Fruit fly (Drosophila melanogaster) whole organism, embryonic: ENCODE data around the gene Usp14.

Source experiments
- CG10543 ChIP-seq: fragments of 200-800 bp; sonication (Bioruptor generic); optimal IDR thresholded peaks from 3 replicates; lab custom pipeline; 2017; ENCODE audit warnings: missing biosample characterization, mild to moderate bottlenecking, missing genetic modification characterization, moderate library complexity
- CG11093 ChIP-seq: fragments of 200-800 bp; sonication (Bioruptor generic); IDR thresholded peaks from 3 replicates; pipeline ENCODE4 v1.3.6; 2022; ENCODE audit warnings: missing biosample characterization, missing genetic modification characterization
- CG11504 ChIP-seq: fragments of 200-800 bp; sonication (Bioruptor generic); optimal IDR thresholded peaks from 3 replicates; lab custom pipeline; 2019; ENCODE audit warnings: missing biosample characterization, mild to moderate bottlenecking, missing genetic modification characterization, moderate library complexity
- CG12769 ChIP-seq: fragments of 200-800 bp; sonication (Bioruptor generic); optimal IDR thresholded peaks from 2 replicates; lab custom pipeline; 2019; ENCODE audit warnings: missing biosample characterization, mild to moderate bottlenecking, missing genetic modification characterization, moderate library complexity
- CG14710 ChIP-seq: fragments of 200-800 bp; sonication (Bioruptor generic); optimal IDR thresholded peaks from 3 replicates; lab custom pipeline; 2019; ENCODE audit warnings: missing biosample characterization, mild to moderate bottlenecking, missing genetic modification characterization, moderate library complexity
- CG15011 ChIP-seq: fragments of 200-800 bp; sonication (Bioruptor generic); optimal IDR thresholded peaks from 3 replicates; lab custom pipeline; 2018; ENCODE audit warnings: missing biosample characterization, mild to moderate bottlenecking, missing genetic modification characterization
- CG15073 ChIP-seq: fragments of 200-800 bp; sonication (Bioruptor generic); optimal IDR thresholded peaks from 2 replicates; lab custom pipeline; 2016; ENCODE audit warnings: missing biosample characterization, missing genetic modification characterization
- CG17912 ChIP-seq: fragments of 200-800 bp; sonication (Bioruptor generic); optimal IDR thresholded peaks from 2 replicates; lab custom pipeline; 2018; ENCODE audit warnings: missing biosample characterization, mild to moderate bottlenecking, missing genetic modification characterization
- CG2199 ChIP-seq: fragments of 200-800 bp; sonication (Bioruptor generic); IDR thresholded peaks from 3 replicates; pipeline ENCODE4 v1.3.6; 2022; ENCODE audit warnings: missing biosample characterization, missing genetic modification characterization
- CG31441 ChIP-seq: fragments of 200-800 bp; sonication (Bioruptor generic); IDR thresholded peaks from 2 replicates; pipeline ENCODE4 v1.3.6; 2022; ENCODE audit warnings: missing biosample characterization, missing genetic modification characterization
- CG32767 ChIP-seq: fragments of 200-800 bp; sonication (Bioruptor generic); IDR thresholded peaks from 2 replicates; pipeline ENCODE4 v1.3.6; 2022; ENCODE audit warnings: missing biosample characterization, missing genetic modification characterization
- CG34224 ChIP-seq: fragments of 200-800 bp; sonication (Bioruptor generic); IDR thresholded peaks from 3 replicates; pipeline ENCODE4 v1.3.6; 2022; ENCODE audit warnings: missing biosample characterization, missing genetic modification characterization; ENCODE audit not compliant: partially characterized antibody
- CG34422 ChIP-seq: fragments of 200-800 bp; sonication (Bioruptor generic); IDR thresholded peaks from 3 replicates; pipeline ENCODE4 v1.3.6; 2022; ENCODE audit warnings: missing biosample characterization, missing genetic modification characterization
- CG4424 ChIP-seq: fragments of 200-800 bp; sonication (Bioruptor generic); optimal IDR thresholded peaks from 3 replicates; lab custom pipeline; 2016; ENCODE audit warnings: missing biosample characterization, missing genetic modification characterization
- CG4854 ChIP-seq: fragments of 200-800 bp; sonication (Bioruptor generic); optimal IDR thresholded peaks from 2 replicates; lab custom pipeline; 2016; ENCODE audit warnings: missing biosample characterization, missing genetic modification characterization, inconsistent platforms
- CG6765 ChIP-seq: fragments of 200-800 bp; sonication (Bioruptor generic); optimal IDR thresholded peaks from 3 replicates; lab custom pipeline; 2017; ENCODE audit warnings: missing biosample characterization, mild to moderate bottlenecking, missing genetic modification characterization
- CG6854 ChIP-seq: fragments of 200-800 bp; sonication (Bioruptor generic); optimal IDR thresholded peaks from 3 replicates; lab custom pipeline; 2017; ENCODE audit warnings: missing biosample characterization, mild to moderate bottlenecking, missing genetic modification characterization
- CG7928 ChIP-seq: fragments of 200-800 bp; sonication (Bioruptor generic); optimal IDR thresholded peaks from 2 replicates; lab custom pipeline; 2017; ENCODE audit warnings: missing biosample characterization, mild to moderate bottlenecking, missing genetic modification characterization
- CG7963 ChIP-seq: fragments of 200-800 bp; sonication (Bioruptor generic); IDR thresholded peaks from 3 replicates; pipeline ENCODE4 v1.3.6; 2022; ENCODE audit warnings: missing biosample characterization, missing genetic modification characterization; ENCODE audit not compliant: partially characterized antibody
- CG8359 ChIP-seq: fragments of 200-800 bp; sonication (Bioruptor generic); optimal IDR thresholded peaks from 2 replicates; lab custom pipeline; 2017; ENCODE audit warnings: missing biosample characterization, mild to moderate bottlenecking, missing genetic modification characterization, borderline replicate concordance
- CG9797 ChIP-seq: fragments of 200-800 bp; sonication (Bioruptor generic); optimal IDR thresholded peaks from 3 replicates; lab custom pipeline; 2018; ENCODE audit warnings: missing biosample characterization, mild to moderate bottlenecking, missing genetic modification characterization
- Chrac-16 ChIP-seq: fragments of 200-800 bp; sonication (Bioruptor generic); optimal IDR thresholded peaks from 3 replicates; lab custom pipeline; 2016; ENCODE audit warnings: missing biosample characterization, missing genetic modification characterization
- D19A ChIP-seq: fragments of 200-800 bp; optimal IDR thresholded peaks from 3 replicates; lab custom pipeline; 2019; ENCODE audit warnings: missing biosample characterization, mild to moderate bottlenecking, missing genetic modification characterization, moderate library complexity
- Doc2 ChIP-seq: fragments of 200-800 bp; sonication (Bioruptor generic); IDR thresholded peaks from 2 replicates; pipeline ENCODE4 v1.3.6; 2022; ENCODE audit warnings: missing biosample characterization, missing genetic modification characterization
- E2f1 ChIP-seq: fragments of 200-800 bp; sonication (Bioruptor generic); IDR thresholded peaks from 2 replicates; pipeline ENCODE4 v1.3.6; 2022; ENCODE audit warnings: missing biosample characterization, missing genetic modification characterization
- Fer3 ChIP-seq: fragments of 200-800 bp; sonication (Bioruptor generic); optimal IDR thresholded peaks from 2 replicates; lab custom pipeline; 2018; ENCODE audit warnings: missing biosample characterization, mild to moderate bottlenecking, missing genetic modification characterization, moderate library complexity
- HLH3B ChIP-seq: fragments of 200-800 bp; sonication (Bioruptor generic); IDR thresholded peaks from 2 replicates; pipeline ENCODE4 v1.3.6; 2022; ENCODE audit warnings: missing biosample characterization, missing genetic modification characterization
- Mes4 ChIP-seq: fragments of 200-800 bp; sonication (Bioruptor generic); optimal IDR thresholded peaks from 2 replicates; lab custom pipeline; 2016; ENCODE audit warnings: missing biosample characterization, missing genetic modification characterization
- Oli ChIP-seq: fragments of 200-800 bp; sonication (Bioruptor generic); optimal IDR thresholded peaks from 2 replicates; lab custom pipeline; 2018; ENCODE audit warnings: missing biosample characterization, mild to moderate bottlenecking, missing genetic modification characterization, moderate library complexity
- TFAM ChIP-seq: fragments of 200-800 bp; sonication (Bioruptor generic); optimal IDR thresholded peaks from 2 replicates; lab custom pipeline; 2017; ENCODE audit warnings: missing biosample characterization, missing genetic modification characterization, inconsistent platforms
- cas ChIP-seq: fragments of 200-800 bp; sonication (Bioruptor generic); IDR thresholded peaks from 2 replicates; pipeline ENCODE4 v1.3.6; 2022; ENCODE audit warnings: missing biosample characterization, missing genetic modification characterization
- cg ChIP-seq: fragments of 200-800 bp; sonication (Bioruptor generic); optimal IDR thresholded peaks from 3 replicates; lab custom pipeline; 2019; ENCODE audit warnings: missing biosample characterization, mild to moderate bottlenecking, missing genetic modification characterization, moderate library complexity
- cwo ChIP-seq: fragments of 200-800 bp; sonication (Bioruptor generic); optimal IDR thresholded peaks from 3 replicates; lab custom pipeline; 2017; ENCODE audit warnings: missing biosample characterization, missing genetic modification characterization, mild to moderate bottlenecking, moderate library complexity, missing genetic modification reagents
- dmrt99B ChIP-seq: fragments of 200-800 bp; sonication (Bioruptor generic); optimal IDR thresholded peaks from 2 replicates; lab custom pipeline; 2018; ENCODE audit warnings: missing biosample characterization, mild to moderate bottlenecking, missing genetic modification characterization, moderate library complexity
- ems ChIP-seq: fragments of 200-800 bp; sonication (Bioruptor generic); optimal IDR thresholded peaks from 3 replicates; lab custom pipeline; 2016; ENCODE audit warnings: missing biosample characterization, missing genetic modification characterization
- grau ChIP-seq: fragments of 200-800 bp; optimal IDR thresholded peaks from 3 replicates; lab custom pipeline; 2019; ENCODE audit warnings: missing biosample characterization, mild to moderate bottlenecking, missing genetic modification characterization, moderate library complexity
- hkb ChIP-seq, 2 experiments: fragments of 200-800 bp in 1 of 2; fragments of >200 bp in 1 of 2; sonication (Bioruptor generic) in 1 of 2; IDR thresholded peaks in 1 of 2; optimal IDR thresholded peaks in 1 of 2; 2 replicates each; pipeline versions ENCODE4 v1.3.6 to Lab custom; 2017 to 2022; ENCODE audit warnings: missing biosample characterization in 1 of 2, missing genetic modification characterization in 1 of 2
- ken ChIP-seq: fragments of 200-800 bp; sonication (Bioruptor generic); IDR thresholded peaks from 3 replicates; pipeline ENCODE4 v1.3.6; 2022; ENCODE audit warnings: missing biosample characterization, missing genetic modification characterization
- lbe ChIP-seq: fragments of 200-800 bp; sonication (Bioruptor generic); optimal IDR thresholded peaks from 2 replicates; lab custom pipeline; 2016; ENCODE audit warnings: missing biosample characterization, mild to moderate bottlenecking, missing genetic modification characterization
- lola ChIP-seq, 3 experiments: fragments of >200 bp in 2 of 3; fragments of 200-800 bp in 1 of 3; sonication (Bioruptor generic) in 1 of 3; optimal IDR thresholded peaks; 2 replicates each; lab custom pipeline; 2017 to 2019; ENCODE audit warnings: missing biosample characterization in 3 of 3, missing genetic modification characterization in 3 of 3, mild to moderate bottlenecking in 1 of 3, moderate library complexity in 1 of 3
- mld ChIP-seq: fragments of 200-800 bp; sonication (Bioruptor generic); IDR thresholded peaks from 3 replicates; pipeline ENCODE4 v1.3.6; 2022; ENCODE audit warnings: missing biosample characterization, missing genetic modification characterization; ENCODE audit not compliant: partially characterized antibody
- p53 ChIP-seq: fragments of 200-800 bp; sonication (Bioruptor generic); optimal IDR thresholded peaks from 2 replicates; lab custom pipeline; 2016; ENCODE audit warnings: missing biosample characterization, missing genetic modification characterization
- pnt ChIP-seq: fragments of 200-800 bp; sonication (Bioruptor generic); optimal IDR thresholded peaks from 3 replicates; lab custom pipeline; 2016; ENCODE audit warnings: missing biosample characterization, missing genetic modification characterization
- ranshi ChIP-seq: fragments of 200-800 bp; sonication (Bioruptor generic); IDR thresholded peaks from 2 replicates; pipeline ENCODE4 v1.3.6; 2022; ENCODE audit warnings: missing biosample characterization, missing genetic modification characterization
- sd ChIP-seq: fragments of 200-800 bp; sonication (Bioruptor generic); optimal IDR thresholded peaks from 3 replicates; lab custom pipeline; 2018; ENCODE audit warnings: missing biosample characterization, mild to moderate bottlenecking, missing genetic modification characterization, moderate library complexity
- slbo ChIP-seq: fragments of 200-800 bp; sonication (Bioruptor generic); IDR thresholded peaks from 2 replicates; pipeline ENCODE4 v1.3.6; 2022; ENCODE audit warnings: missing biosample characterization, missing genetic modification characterization
- sqz ChIP-seq: fragments of 200-800 bp; sonication (Bioruptor generic); optimal IDR thresholded peaks from 3 replicates; lab custom pipeline; 2018; ENCODE audit warnings: missing biosample characterization, mild to moderate bottlenecking, missing genetic modification characterization
- tio ChIP-seq: fragments of 200-800 bp; sonication (Bioruptor generic); optimal IDR thresholded peaks from 2 replicates; lab custom pipeline; 2017; ENCODE audit warnings: missing biosample characterization, missing genetic modification characterization, inconsistent platforms
- tll ChIP-seq, 2 experiments: fragments of 200-800 bp in 1 of 2; fragments of >200 bp in 1 of 2; sonication (Bioruptor generic) in 1 of 2; optimal IDR thresholded peaks; 2 replicates each; lab custom pipeline; 2017 to 2019; ENCODE audit warnings: missing biosample characterization in 2 of 2, missing genetic modification characterization in 2 of 2, mild to moderate bottlenecking in 1 of 2, moderate library complexity in 1 of 2
- zfh1 ChIP-seq: fragments of 200-800 bp; sonication (Bioruptor generic); IDR thresholded peaks from 3 replicates; pipeline ENCODE4 v1.3.6; 2022; ENCODE audit warnings: missing biosample characterization, missing genetic modification characterization

Gene Usp14

dm6 chr2L:10356508-10356907 lies 42.3 kb upstream of the Usp14 start, which contains the start of the genes CtsL4 and ClpP (continued):
- peak; percentile 76 for TF ChIP-seq slbo (GFP tag; lab: Robert Waterston, UW)
- TF ChIP-seq CG34224 (GFP tag; lab: Robert Waterston, UW): no peak
- TF ChIP-seq CG15073 (GFP tag; lab: Kevin White, UChicago): no peak
- TF ChIP-seq lbe (GFP tag; lab: Kevin White, UChicago): no peak
- TF ChIP-seq CG4424 (GFP tag; lab: Kevin White, UChicago): peak; percentile 35
- TF ChIP-seq ranshi (GFP tag; lab: Robert Waterston, UW): no peak
- no peak for TF ChIP-seq CG10543 (GFP tag; lab: Kevin White, UChicago)
- TF ChIP-seq CG9797: peak; percentile 1
- TF ChIP-seq D19A (tag; lab: Kevin White, UChicago): peak; percentile 74
- peak; percentile 45 for TF ChIP-seq Oli (tag; lab: Kevin White, UChicago)
- TF ChIP-seq ems: no peak
- TF ChIP-seq TFAM (GFP tag; lab: Kevin White, UChicago): no peak
- no peak for TF ChIP-seq ken (GFP tag; lab: Robert Waterston, UW)
- peak; percentile 23 for TF ChIP-seq CG17912 (GFP tag; lab: Kevin White, UChicago)
- no peak for TF ChIP-seq CG7963 (GFP tag; lab: Robert Waterston, UW)
- TF ChIP-seq CG14710: peak; percentile 67
- no peak for TF ChIP-seq tll (GFP tag; optimal IDR thresholded peaks at IDR 0.05; lab: Kevin White, UChicago)
- peak; percentile 65; the same call in 1 of the 3 replicates for TF ChIP-seq CG34422
- TF ChIP-seq lola (GFP tag; optimal IDR thresholded peaks at IDR 0.05; lab: Kevin White, UChicago): peak in 1 of 3 experiments; percentile 43
- peak; percentile 66; the same call in 1 of the 2 replicates for TF ChIP-seq CG32767 (GFP tag; lab: Robert Waterston, UW)
- no peak for TF ChIP-seq E2f1 (GFP tag; lab: Robert Waterston, UW)
- no peak for TF ChIP-seq Mes4 (GFP tag; lab: Kevin White, UChicago)
- no peak for TF ChIP-seq pnt
- peak; percentile 25; the same call in 1 of the 3 replicates for TF ChIP-seq zfh1 (GFP tag; lab: Robert Waterston, UW)
- no peak for TF ChIP-seq CG31441 (GFP tag; lab: Robert Waterston, UW)
- no peak for TF ChIP-seq tio (GFP tag; lab: Kevin White, UChicago)
- TF ChIP-seq CG8359 (GFP tag; lab: Kevin White, UChicago): no peak
- TF ChIP-seq cg (GFP tag; lab: Kevin White, UChicago): no peak
- TF ChIP-seq grau (tag; lab: Kevin White, UChicago): peak; percentile 60
- TF ChIP-seq HLH3B (GFP tag; lab: Robert Waterston, UW): no peak
- TF ChIP-seq CG6854: no peak
- no peak for TF ChIP-seq CG12769
- TF ChIP-seq CG2199: peak; percentile 55; the same call in 1 of the 3 replicates
- TF ChIP-seq Fer3 (tag; lab: Kevin White, UChicago): peak; percentile 26
- TF ChIP-seq dmrt99B (tag; lab: Kevin White, UChicago): no peak
- TF ChIP-seq CG4854: no peak
- TF ChIP-seq cas: no peak
- no peak for TF ChIP-seq CG11504
- no peak for TF ChIP-seq sd (tag; lab: Kevin White, UChicago)
- no peak for TF ChIP-seq CG15011 (GFP tag; lab: Kevin White, UChicago)
- TF ChIP-seq cwo (GFP tag; lab: Kevin White, UChicago): no peak
- TF ChIP-seq Chrac-16 (GFP tag; lab: Kevin White, UChicago): peak; percentile 52
- no peak for TF ChIP-seq CG7928 (GFP tag; lab: Kevin White, UChicago)
- no peak for TF ChIP-seq CG11093 (GFP tag; lab: Robert Waterston, UW)
- TF ChIP-seq sqz (GFP tag; lab: Kevin White, UChicago): no peak
- TF ChIP-seq p53 (GFP tag; lab: Kevin White, UChicago): no peak
- TF ChIP-seq Doc2 (GFP tag; lab: Robert Waterston, UW): no peak
- TF ChIP-seq CG6765 (GFP tag; lab: Kevin White, UChicago): no peak
- TF ChIP-seq mld (GFP tag; lab: Robert Waterston, UW): no peak
- no peak for TF ChIP-seq hkb (optimal IDR thresholded peaks at IDR 0.05; lab: Kevin White, UChicago)
- TF ChIP-seq hkb (GFP tag; IDR thresholded peaks at IDR 0.05; lab: Robert Waterston, UW): 0 out of 2 replicates have a peak, but pooled peaks have one; percentile 34
